Fruit fly (Drosophila melanogaster) S2 (cell line): ENCODE measurements around the gene Ak3.

Source experiments
- CG8478 ChIP-seq: fragments of >200 bp; optimal IDR thresholded peaks from 2 replicates; lab custom pipeline; 2018
- CTCF ChIP-seq, 2 experiments: fragments of >200 bp; optimal IDR thresholded peaks; 2 replicates each; lab custom pipeline; 2018

DNA sequence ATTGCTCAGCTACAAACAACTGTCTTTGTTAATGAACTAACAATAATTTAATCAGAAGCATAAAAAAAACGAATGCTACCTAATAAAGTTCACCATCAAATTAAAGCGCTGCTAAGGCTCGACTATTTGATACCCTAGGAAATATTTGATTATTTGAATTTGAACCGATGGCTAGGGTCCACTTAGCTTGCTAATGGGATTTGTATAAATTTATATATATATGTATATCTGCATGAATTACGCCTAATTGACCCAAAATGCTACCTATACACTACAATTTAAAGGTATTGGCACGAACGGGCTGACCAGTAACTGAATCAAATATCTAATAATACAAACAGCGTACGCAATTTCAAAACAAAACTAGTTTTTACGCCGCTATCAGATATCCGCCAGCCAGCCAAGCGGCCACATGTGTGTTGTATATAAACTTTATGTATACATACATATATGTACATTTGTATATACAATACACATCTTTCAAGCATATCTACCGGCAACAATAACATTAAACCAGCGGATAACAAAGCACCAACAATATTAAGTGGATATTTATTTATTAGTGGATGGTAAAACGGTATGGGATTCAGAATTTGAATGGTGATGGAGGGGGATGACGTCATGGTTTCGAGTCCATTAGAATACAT lies 5.2 kb downstream of the Ak3 start:
- TF ChIP-seq CG8478 (lab: Kevin White, UChicago) (no peak), CTCF (optimal IDR thresholded peaks at IDR 0.05; lab: Kevin White, UChicago) (no peak)
